Worm (Caenorhabditis elegans): ENCODE measurements around the gene elof-1.
A peak's percentile ranks its signal among the peaks of the same experiment; 100 is the strongest.
"Not testable (repeated sequence)": the region's sequence is repeated elsewhere in the genome, so short reads cannot be mapped to it uniquely, and the experiment has no call there.

The elof-1 gene

ce11 chrII:14344166-14344565, 5.4 kb upstream of the elof-1 start, which contains the start of gene ddl-3:
ddl-3 (minus strand) TSS chrII:14344454.
- TF ChIP-seq tlp-1 (tag; optimal IDR thresholded peaks at IDR 0.05); lin-14 (GFP tag; optimal IDR thresholded peaks at IDR 0.05); alr-1 (tag; optimal IDR thresholded peaks at IDR 0.05; ENCODE audit: borderline replicate concordance): not testable (repeated sequence)

ce11 chrII:14346243-14346642, 3.3 kb upstream of the elof-1 start, which contains the start of gene Y54G11A.9:
Y54G11A.9 (minus strand) TSS chrII:14346438.
- peak in 1 of 2 experiments; percentile 14 for TF ChIP-seq efl-1 (optimal IDR thresholded peaks at IDR 0.05)
- TF ChIP-seq efl-1 (GFP tag; optimal IDR thresholded peaks at IDR 0.05 in 1 of 2), result not testable (repeated sequence)

ce11 chrII:14350768-14351167, 1.2 kb downstream of the elof-1 start:
- TF ChIP-seq nhr-11 (tag; optimal IDR thresholded peaks at IDR 0.05), result no peak
- TF ChIP-seq ceh-82 (tag; optimal IDR thresholded peaks at IDR 0.05), result no peak
- TF ChIP-seq ets-5 (GFP tag; IDR thresholded peaks at IDR 0.05), result no peak
- TF ChIP-seq rnt-1 (tag; optimal IDR thresholded peaks at IDR 0.05), result no peak
- TF ChIP-seq lin-14 (GFP tag; optimal IDR thresholded peaks at IDR 0.05), result no peak
- TF ChIP-seq fkh-10 (GFP tag; optimal IDR thresholded peaks at IDR 0.05), result no peak
- TF ChIP-seq lir-3 (tag; optimal IDR thresholded peaks at IDR 0.05; ENCODE audit: poor library complexity), result no peak
- no peak for TF ChIP-seq pqm-1 (tag; optimal IDR thresholded peaks at IDR 0.05)
- TF ChIP-seq nhr-71 (tag; optimal IDR thresholded peaks at IDR 0.05), result peak; percentile 5
- no peak for TF ChIP-seq snpc-4 (tag; optimal IDR thresholded peaks at IDR 0.05)
- TF ChIP-seq nhr-47 (tag; optimal IDR thresholded peaks at IDR 0.05), result no peak
- no peak for TF ChIP-seq hlh-4 (tag; optimal IDR thresholded peaks at IDR 0.05)
- TF ChIP-seq nhr-76 (tag; optimal IDR thresholded peaks at IDR 0.05), result no peak
- no peak for TF ChIP-seq F16B12.6 (tag; optimal IDR thresholded peaks at IDR 0.05)
- TF ChIP-seq fkh-4 (tag; optimal IDR thresholded peaks at IDR 0.05; ENCODE audit: borderline replicate concordance), result no peak
- peak; percentile 60 for TF ChIP-seq nhr-85 (tag)
- TF ChIP-seq elt-3 (tag; optimal IDR thresholded peaks at IDR 0.05), result no peak
- TF ChIP-seq tlp-1 (tag; optimal IDR thresholded peaks at IDR 0.05), result no peak
- no peak for TF ChIP-seq C34B4.2 (tag; optimal IDR thresholded peaks at IDR 0.05)
- TF ChIP-seq lsy-2 (tag; optimal IDR thresholded peaks at IDR 0.05), result peak in 1 of 2 experiments; percentile 23
- no peak for TF ChIP-seq sup-37 (GFP tag; optimal IDR thresholded peaks at IDR 0.05)
- peak; percentile 3 for TF ChIP-seq snu-23 (GFP tag; optimal IDR thresholded peaks at IDR 0.05)
- TF ChIP-seq efl-1 (optimal IDR thresholded peaks at IDR 0.05), result no peak
- no peak for TF ChIP-seq efl-1 (GFP tag; optimal IDR thresholded peaks at IDR 0.05 in 1 of 2)
- no peak for TF ChIP-seq sox-4 (tag; optimal IDR thresholded peaks at IDR 0.05)
- no peak for TF ChIP-seq zip-4 (GFP tag; optimal IDR thresholded peaks at IDR 0.05)
- no peak for TF ChIP-seq ztf-4 (tag; optimal IDR thresholded peaks at IDR 0.05)

ce11 chrII:14351352-14351751, 1.8 kb downstream of the elof-1 start:
- no peak for TF ChIP-seq pqm-1 (tag; optimal IDR thresholded peaks at IDR 0.05)
- TF ChIP-seq unc-86 (tag; optimal IDR thresholded peaks at IDR 0.05), result no peak
- TF ChIP-seq ceh-82 (tag; optimal IDR thresholded peaks at IDR 0.05), result no peak
- no peak for TF ChIP-seq nhr-12 (tag; optimal IDR thresholded peaks at IDR 0.05)
- TF ChIP-seq nhr-47 (tag; optimal IDR thresholded peaks at IDR 0.05), result no peak
- no peak for TF ChIP-seq ztf-11 (tag; optimal IDR thresholded peaks at IDR 0.05)
- TF ChIP-seq C34B4.2 (tag; optimal IDR thresholded peaks at IDR 0.05), result no peak
- no peak for TF ChIP-seq isw-1 (GFP tag; IDR thresholded peaks at IDR 0.05)
- no peak for TF ChIP-seq F16B12.6 (tag; optimal IDR thresholded peaks at IDR 0.05)
- no peak for TF ChIP-seq nhr-71 (tag; optimal IDR thresholded peaks at IDR 0.05)
- no peak for TF ChIP-seq C16A3.4 (tag; optimal IDR thresholded peaks at IDR 0.05)
- no peak for TF ChIP-seq nhr-85 (tag)
- TF ChIP-seq lin-14 (GFP tag; optimal IDR thresholded peaks at IDR 0.05), result no peak
- TF ChIP-seq lin-13 (GFP tag; optimal IDR thresholded peaks at IDR 0.05), result no peak
- TF ChIP-seq lin-35 (GFP tag; optimal IDR thresholded peaks at IDR 0.05), result no peak
- no peak for TF ChIP-seq sup-37 (GFP tag; optimal IDR thresholded peaks at IDR 0.05)
- TF ChIP-seq mab-9 (GFP tag; IDR thresholded peaks at IDR 0.05), result no peak
- no peak for TF ChIP-seq snpc-4 (tag; optimal IDR thresholded peaks at IDR 0.05)

Measured in whole organism, L1 larva.